Worm (Caenorhabditis elegans): ENCODE measurements around the gene C34D4.2.

DNA sequence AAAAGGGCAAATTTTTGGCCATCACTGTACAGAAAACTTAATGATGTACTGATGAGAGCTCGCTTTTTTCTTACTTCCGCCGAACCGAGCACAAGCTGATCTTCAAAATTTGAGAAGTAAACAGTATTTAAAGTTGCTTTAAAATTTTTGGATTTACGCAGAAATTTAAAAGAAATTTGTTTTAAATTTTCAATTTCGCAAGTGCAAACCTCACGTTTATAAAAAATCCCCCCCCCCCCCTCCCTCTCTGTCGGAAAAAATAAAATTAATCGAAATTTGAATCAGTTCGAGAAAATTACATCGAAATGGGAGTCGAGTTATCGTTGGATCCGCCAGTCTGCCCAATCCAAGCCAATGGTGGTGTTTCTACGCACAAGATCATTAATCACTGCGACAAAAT is 1.1 kb upstream of the C34D4.2 start, which contains the start of gene C34D4.3:
- TF ChIP-seq skn-1 (tag; optimal IDR thresholded peaks at IDR 0.05) (no peak), elt-2 (tag; optimal IDR thresholded peaks at IDR 0.05) (no peak), swsn-7 (tag; optimal IDR thresholded peaks at IDR 0.05) (no peak), pqm-1 (tag; optimal IDR thresholded peaks at IDR 0.05) (no peak), fos-1 (tag; optimal IDR thresholded peaks at IDR 0.05) (no peak)

Measured in whole organism, L1 larva.